Fruit fly (Drosophila melanogaster) whole organism, embryonic: ENCODE measurements around the gene CG5359.

ENCODE experiments used
- Ada2b ChIP-seq: fragments of 200-800 bp; sonication (Bioruptor generic); IDR thresholded peaks from 2 replicates; pipeline ENCODE4 v1.3.6; 2022; ENCODE audit warnings: missing biosample characterization, missing genetic modification characterization
- Atf3 ChIP-seq: fragments of 200-800 bp; sonication (Bioruptor generic); optimal IDR thresholded peaks from 3 replicates; lab custom pipeline; 2016; ENCODE audit warnings: missing biosample characterization, missing genetic modification characterization
- Bdp1 ChIP-seq: fragments of 200-800 bp; sonication (Bioruptor generic); optimal IDR thresholded peaks from 3 replicates; lab custom pipeline; 2016; ENCODE audit warnings: missing biosample characterization, missing genetic modification characterization
- CG10543 ChIP-seq: fragments of 200-800 bp; sonication (Bioruptor generic); optimal IDR thresholded peaks from 3 replicates; lab custom pipeline; 2017; ENCODE audit warnings: missing biosample characterization, mild to moderate bottlenecking, missing genetic modification characterization, moderate library complexity
- CG1233 ChIP-seq: fragments of 200-800 bp; sonication (Bioruptor generic); optimal IDR thresholded peaks from 4 replicates; lab custom pipeline; 2018; ENCODE audit warnings: missing biosample characterization, mild to moderate bottlenecking, missing genetic modification characterization
- CG13894 ChIP-seq: fragments of 200-800 bp; sonication (Bioruptor generic); optimal IDR thresholded peaks from 3 replicates; lab custom pipeline; 2018; ENCODE audit warnings: missing biosample characterization, mild to moderate bottlenecking, missing genetic modification characterization, moderate library complexity
- CG1602 ChIP-seq: fragments of 200-800 bp; sonication (Bioruptor generic); optimal IDR thresholded peaks from 3 replicates; lab custom pipeline; 2016; ENCODE audit warnings: missing biosample characterization, missing genetic modification characterization
- CG18262 ChIP-seq: fragments of 200-800 bp; optimal IDR thresholded peaks from 3 replicates; lab custom pipeline; 2019; ENCODE audit warnings: missing biosample characterization, mild to moderate bottlenecking, missing genetic modification characterization, moderate library complexity
- CG2199 ChIP-seq: fragments of 200-800 bp; sonication (Bioruptor generic); IDR thresholded peaks from 3 replicates; pipeline ENCODE4 v1.3.6; 2022; ENCODE audit warnings: missing biosample characterization, missing genetic modification characterization
- CG2678 ChIP-seq: fragments of 200-800 bp; sonication (Bioruptor generic); optimal IDR thresholded peaks from 3 replicates; lab custom pipeline; 2019; ENCODE audit warnings: missing biosample characterization, mild to moderate bottlenecking, missing genetic modification characterization, moderate library complexity
- CG3407 ChIP-seq: fragments of 200-800 bp; sonication (Bioruptor generic); optimal IDR thresholded peaks from 2 replicates; lab custom pipeline; 2018; ENCODE audit warnings: missing biosample characterization, mild to moderate bottlenecking, missing genetic modification characterization
- CG4282 ChIP-seq: fragments of 200-800 bp; sonication (Bioruptor generic); optimal IDR thresholded peaks from 2 replicates; lab custom pipeline; 2016; ENCODE audit warnings: missing biosample characterization, missing genetic modification characterization
- CG4328 ChIP-seq: fragments of 200-800 bp; sonication (Bioruptor generic); optimal IDR thresholded peaks from 3 replicates; lab custom pipeline; 2017; ENCODE audit warnings: missing biosample characterization, missing genetic modification reagents, missing genetic modification characterization
- CG6689 ChIP-seq: fragments of 200-800 bp; sonication (Bioruptor generic); IDR thresholded peaks from 2 replicates; pipeline ENCODE4 v1.3.6; 2022; ENCODE audit warnings: missing biosample characterization, missing genetic modification characterization
- CG6813 ChIP-seq: fragments of 200-800 bp; sonication (Bioruptor generic); optimal IDR thresholded peaks from 2 replicates; lab custom pipeline; 2017; ENCODE audit warnings: missing biosample characterization, missing genetic modification characterization, mild to moderate bottlenecking, moderate library complexity, missing genetic modification reagents
- CG7357 ChIP-seq: fragments of 200-800 bp; sonication (Bioruptor generic); IDR thresholded peaks from 3 replicates; pipeline ENCODE4 v1.3.6; 2022; ENCODE audit warnings: missing biosample characterization, missing genetic modification characterization
- CG8290 ChIP-seq, 3 experiments: fragments of 200-800 bp; sonication (Bioruptor generic); optimal IDR thresholded peaks; 2 replicates each; lab custom pipeline; 2016 to 2019; ENCODE audit warnings: missing biosample characterization in 3 of 3, missing genetic modification characterization in 3 of 3, mild to moderate bottlenecking in 2 of 3, moderate library complexity in 1 of 3
- CG8765 ChIP-seq: fragments of 200-800 bp; sonication (Bioruptor generic); IDR thresholded peaks from 2 replicates; pipeline ENCODE4 v1.3.6; 2022; ENCODE audit warnings: missing biosample characterization, missing genetic modification characterization
- CG9215 ChIP-seq: fragments of 200-800 bp; sonication (Bioruptor generic); IDR thresholded peaks from 2 replicates; pipeline ENCODE4 v1.3.6; 2022; ENCODE audit warnings: missing biosample characterization, missing genetic modification characterization
- D ChIP-seq, 2 experiments: fragments of 200-800 bp in 1 of 2; fragments of >200 bp in 1 of 2; sonication (Bioruptor generic) in 1 of 2; optimal IDR thresholded peaks; 2 replicates in 1 of 2; 3 replicates in 1 of 2; lab custom pipeline; 2017; ENCODE audit warnings: mild to moderate bottlenecking in 1 of 2, missing biosample characterization in 1 of 2, missing genetic modification characterization in 1 of 2, missing genetic modification reagents in 1 of 2
- Deaf1 ChIP-seq: fragments of 200-800 bp; optimal IDR thresholded peaks from 3 replicates; lab custom pipeline; 2019; ENCODE audit warnings: missing biosample characterization, mild to moderate bottlenecking, missing genetic modification characterization, moderate library complexity
- Dip3 ChIP-seq: fragments of 200-800 bp; sonication (Bioruptor generic); optimal IDR thresholded peaks from 3 replicates; lab custom pipeline; 2016; ENCODE audit warnings: missing biosample characterization, missing genetic modification characterization
- Dref ChIP-seq: fragments of 200-800 bp; sonication (Bioruptor generic); IDR thresholded peaks from 2 replicates; pipeline ENCODE4 v1.3.6; 2022; ENCODE audit warnings: missing biosample characterization, missing genetic modification characterization
- E2f2 ChIP-seq: fragments of 200-800 bp; sonication (Bioruptor generic); IDR thresholded peaks from 2 replicates; pipeline ENCODE4 v1.3.6; 2022; ENCODE audit warnings: missing biosample characterization, missing genetic modification characterization
- Eip74EF ChIP-seq, 2 experiments: fragments of 200-800 bp in 1 of 2; fragments of >200 bp in 1 of 2; sonication (Bioruptor generic) in 1 of 2; optimal IDR thresholded peaks; 2 replicates each; lab custom pipeline; 2017 to 2019; ENCODE audit warnings: missing biosample characterization in 2 of 2, missing genetic modification characterization in 2 of 2, mild to moderate bottlenecking in 1 of 2, moderate library complexity in 1 of 2
- Hey ChIP-seq: fragments of 200-800 bp; sonication (Bioruptor generic); optimal IDR thresholded peaks from 3 replicates; lab custom pipeline; 2018; ENCODE audit warnings: missing biosample characterization, mild to moderate bottlenecking, missing genetic modification characterization
- MBD-R2 ChIP-seq: fragments of 200-800 bp; sonication (Bioruptor generic); IDR thresholded peaks from 2 replicates; pipeline ENCODE4 v1.3.6; 2022; ENCODE audit warnings: missing biosample characterization, missing genetic modification characterization
- Med ChIP-seq: fragments of 200-800 bp; sonication (Bioruptor generic); peaks from one replicate; lab custom pipeline; 2016; ENCODE audit warnings: missing biosample characterization, missing genetic modification characterization, mild to moderate bottlenecking, inconsistent platforms, moderate library complexity
- Nf-YA ChIP-seq: fragments of 200-800 bp; sonication (Bioruptor generic); IDR thresholded peaks from 2 replicates; pipeline ENCODE4 v1.3.6; 2022; ENCODE audit warnings: missing biosample characterization, missing genetic modification characterization
- Six4 ChIP-seq: fragments of 200-800 bp; sonication (Bioruptor generic); optimal IDR thresholded peaks from 2 replicates; lab custom pipeline; 2016; ENCODE audit warnings: missing biosample characterization, missing genetic modification characterization
- Trl ChIP-seq, 3 experiments: fragments of >200 bp in 2 of 3; fragments of 200-800 bp in 1 of 3; sonication (Bioruptor generic) in 1 of 3; optimal IDR thresholded peaks; 2 replicates in 1 of 3; 3 replicates in 2 of 3; lab custom pipeline; 2016 to 2017; ENCODE audit warnings: missing biosample characterization in 1 of 3, missing genetic modification characterization in 1 of 3
- Xbp1 ChIP-seq: fragments of 200-800 bp; sonication (Bioruptor generic); optimal IDR thresholded peaks from 3 replicates; lab custom pipeline; 2016; ENCODE audit warnings: missing biosample characterization, mild to moderate bottlenecking, missing genetic modification characterization
- abd-A ChIP-seq: fragments of 200-800 bp; sonication (Bioruptor generic); optimal IDR thresholded peaks from 3 replicates; lab custom pipeline; 2019; ENCODE audit warnings: missing biosample characterization, mild to moderate bottlenecking, missing genetic modification characterization, moderate library complexity
- amos ChIP-seq: fragments of 200-800 bp; sonication (Bioruptor generic); IDR thresholded peaks from 2 replicates; pipeline ENCODE4 v1.3.6; 2022; ENCODE audit warnings: missing biosample characterization, missing genetic modification characterization; ENCODE audit not compliant: partially characterized antibody
- aop ChIP-seq: fragments of 200-800 bp; sonication (Bioruptor generic); IDR thresholded peaks from 2 replicates; pipeline ENCODE4 v1.3.6; 2022; ENCODE audit warnings: missing biosample characterization, missing genetic modification characterization
- crol ChIP-seq: fragments of 200-800 bp; sonication (Bioruptor generic); IDR thresholded peaks from 2 replicates; pipeline ENCODE4 v1.3.6; 2022; ENCODE audit warnings: missing biosample characterization, missing genetic modification characterization
- dmrt99B ChIP-seq: fragments of 200-800 bp; sonication (Bioruptor generic); optimal IDR thresholded peaks from 2 replicates; lab custom pipeline; 2018; ENCODE audit warnings: missing biosample characterization, mild to moderate bottlenecking, missing genetic modification characterization, moderate library complexity
- dysf ChIP-seq: fragments of 200-800 bp; sonication (Bioruptor generic); IDR thresholded peaks from 3 replicates; pipeline ENCODE4 v1.3.6; 2022; ENCODE audit warnings: missing biosample characterization, missing genetic modification characterization
- en ChIP-seq: fragments of 200-800 bp; sonication (Bioruptor generic); optimal IDR thresholded peaks from 2 replicates; lab custom pipeline; 2016; ENCODE audit warnings: missing biosample characterization, missing genetic modification characterization
- grau ChIP-seq: fragments of 200-800 bp; optimal IDR thresholded peaks from 3 replicates; lab custom pipeline; 2019; ENCODE audit warnings: missing biosample characterization, mild to moderate bottlenecking, missing genetic modification characterization, moderate library complexity
- p53 ChIP-seq: fragments of 200-800 bp; sonication (Bioruptor generic); optimal IDR thresholded peaks from 2 replicates; lab custom pipeline; 2016; ENCODE audit warnings: missing biosample characterization, missing genetic modification characterization
- psq ChIP-seq: fragments of 200-800 bp; sonication (Bioruptor generic); optimal IDR thresholded peaks from 2 replicates; lab custom pipeline; 2017; ENCODE audit warnings: missing biosample characterization, missing genetic modification characterization
- rib ChIP-seq: fragments of 200-800 bp; sonication (Bioruptor generic); IDR thresholded peaks from 2 replicates; pipeline ENCODE4 v1.3.6; 2022; ENCODE audit warnings: missing biosample characterization, missing genetic modification characterization
- row ChIP-seq: fragments of 200-800 bp; sonication (Bioruptor generic); IDR thresholded peaks from 3 replicates; pipeline ENCODE4 v1.3.6; 2022; ENCODE audit warnings: missing biosample characterization, missing genetic modification characterization
- sd ChIP-seq: fragments of 200-800 bp; sonication (Bioruptor generic); optimal IDR thresholded peaks from 3 replicates; lab custom pipeline; 2018; ENCODE audit warnings: missing biosample characterization, mild to moderate bottlenecking, missing genetic modification characterization, moderate library complexity
- seq ChIP-seq: fragments of 200-800 bp; sonication (Bioruptor generic); IDR thresholded peaks from 2 replicates; pipeline ENCODE4 v1.3.6; 2022; ENCODE audit warnings: missing biosample characterization, missing genetic modification characterization
- zen2 ChIP-seq: fragments of 200-800 bp; sonication (Bioruptor generic); IDR thresholded peaks from 3 replicates; pipeline ENCODE4 v1.3.6; 2022; ENCODE audit warnings: missing biosample characterization, missing genetic modification characterization; ENCODE audit not compliant: partially characterized antibody

Gene CG5359

DNA sequence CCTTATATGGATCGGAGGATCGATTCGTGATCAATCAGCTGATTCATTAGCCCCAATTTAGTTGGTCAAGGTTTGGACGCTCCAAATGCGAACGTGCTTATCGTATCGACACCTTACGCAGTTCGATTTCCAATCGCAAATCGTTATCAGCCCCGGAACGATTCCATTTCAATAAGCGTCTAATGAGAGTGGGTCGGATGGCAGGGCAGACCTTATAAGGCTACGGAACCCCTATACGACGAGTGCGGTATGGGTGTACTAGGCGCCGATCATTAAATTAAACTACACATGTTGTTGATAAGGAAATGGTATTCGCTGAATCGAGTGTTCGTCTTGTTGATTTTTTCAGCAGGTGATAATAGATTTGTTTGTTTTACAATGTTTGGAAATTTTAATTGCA, 34.7 kb upstream of the CG5359 start (continued):
- TF ChIP-seq dysf (GFP tag; lab: Robert Waterston, UW) (no peak), crol (GFP tag; lab: Robert Waterston, UW) (no peak), Bdp1 (GFP tag; lab: Kevin White, UChicago) (no peak), rib (GFP tag; lab: Robert Waterston, UW) (0 out of 2 replicates have a peak, but pooled peaks have one; percentile 13)

- TF ChIP-seq Xbp1 (no peak), CG13894 (no peak), psq (GFP tag; lab: Kevin White, UChicago) (no peak), D (optimal IDR thresholded peaks at IDR 0.05; lab: Kevin White, UChicago) (no peak), D (GFP tag; optimal IDR thresholded peaks at IDR 0.05; lab: Kevin White, UChicago) (no peak), rib (GFP tag; lab: Robert Waterston, UW) (no peak), Atf3 (GFP tag; lab: Kevin White, UChicago) (no peak), Bdp1 (GFP tag; lab: Kevin White, UChicago) (no peak), Dip3 (GFP tag; lab: Kevin White, UChicago) (no peak), aop (GFP tag; lab: Robert Waterston, UW) (no peak), E2f2 (GFP tag; lab: Robert Waterston, UW) (no peak), sd (tag; lab: Kevin White, UChicago) (peak; percentile 1), Med (GFP tag; lab: Kevin White, UChicago) (peak; percentile 58), grau (peak; percentile 2), abd-A (no peak), CG18262 (tag; lab: Kevin White, UChicago) (peak; percentile 52), Hey (tag; lab: Kevin White, UChicago) (no peak), p53 (GFP tag; lab: Kevin White, UChicago) (no peak), seq (no peak), CG7357 (no peak), amos (GFP tag; lab: Robert Waterston, UW) (no peak), CG1602 (GFP tag; lab: Kevin White, UChicago) (no peak), CG8765 (GFP tag; lab: Robert Waterston, UW) (no peak), CG2199 (0 out of 3 replicates have a peak, but pooled peaks have one; percentile 54), CG3407 (GFP tag; lab: Kevin White, UChicago) (no peak), Nf-YA (GFP tag; lab: Robert Waterston, UW) (no peak), dmrt99B (tag; lab: Kevin White, UChicago) (peak; percentile 38), Dref (GFP tag; lab: Robert Waterston, UW) (no peak), Eip74EF (GFP tag; optimal IDR thresholded peaks at IDR 0.05; lab: Kevin White, UChicago) (peak in 1 of 2 experiments; percentile 44), CG4282 (GFP tag; lab: Kevin White, UChicago) (no peak), CG2678 (tag; lab: Kevin White, UChicago) (peak; percentile 16), CG6689 (GFP tag; lab: Robert Waterston, UW) (peak; percentile 24; the same call in 1 of the 2 replicates), CG10543 (GFP tag; lab: Kevin White, UChicago) (peak; percentile 7), en (GFP tag; lab: Kevin White, UChicago) (no peak), zen2 (GFP tag; lab: Robert Waterston, UW) (no peak), Trl (optimal IDR thresholded peaks at IDR 0.05; lab: Kevin White, UChicago) (peak; percentile 56 to 82), Trl (GFP tag; optimal IDR thresholded peaks at IDR 0.05; lab: Kevin White, UChicago) (no peak), Six4 (GFP tag; lab: Kevin White, UChicago) (no peak), CG8290 (GFP tag; optimal IDR thresholded peaks at IDR 0.05; lab: Kevin White, UChicago) (no peak), CG8290 (tag; optimal IDR thresholded peaks at IDR 0.05; lab: Kevin White, UChicago) (peak in 1 of 2 experiments; percentile 6), CG4328 (GFP tag; lab: Kevin White, UChicago) (no peak), MBD-R2 (GFP tag; lab: Robert Waterston, UW) (no peak), row (GFP tag; lab: Robert Waterston, UW) (0 out of 3 replicates have a peak, but pooled peaks have one; percentile 9), CG1233 (GFP tag; lab: Kevin White, UChicago) (no peak), Deaf1 (tag; lab: Kevin White, UChicago) (peak; percentile 65), CG9215 (GFP tag; lab: Robert Waterston, UW) (no peak), Ada2b (GFP tag; lab: Robert Waterston, UW) (no peak), CG6813 (GFP tag; lab: Kevin White, UChicago) (peak; percentile 19)
Measured at dm6 chr3R:10034995-10035446, 33.9 kb upstream of the CG5359 start.
